Worm (Caenorhabditis elegans): ENCODE results near the gene ceh-92.

DNA sequence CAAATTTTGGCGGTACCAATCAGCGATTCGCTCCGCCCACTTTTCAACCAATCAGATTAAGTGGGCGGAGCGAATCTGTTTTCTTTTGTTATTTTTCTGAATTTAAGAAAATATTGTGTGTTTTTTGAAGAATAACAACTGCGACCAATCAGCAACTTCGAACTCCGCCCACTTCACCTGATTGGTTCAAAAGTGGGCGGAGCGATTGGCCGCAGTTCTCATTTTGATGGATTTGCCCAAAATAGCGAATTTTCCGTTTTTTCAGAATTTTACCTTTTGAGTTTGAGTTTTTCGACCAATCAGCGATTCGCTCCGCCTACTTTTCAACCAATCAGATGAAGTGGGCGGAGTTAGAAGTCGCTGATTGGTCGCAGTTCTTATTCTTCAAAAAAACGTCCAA is 7.9 kb downstream of the ceh-92 start:
- TF ChIP-seq nhr-23 (tag; optimal IDR thresholded peaks at IDR 0.05) (no peak), ztf-11 (tag; optimal IDR thresholded peaks at IDR 0.05) (no peak), mdl-1 (tag; optimal IDR thresholded peaks at IDR 0.05) (no peak), R02D3.7 (tag; optimal IDR thresholded peaks at IDR 0.05) (no peak), nhr-129 (tag; optimal IDR thresholded peaks at IDR 0.05) (no peak), unc-55 (GFP tag; optimal IDR thresholded peaks at IDR 0.05) (no peak), lin-11 (tag; optimal IDR thresholded peaks at IDR 0.05) (no peak), snpc-4 (tag; optimal IDR thresholded peaks at IDR 0.05) (no peak), zag-1 (tag; optimal IDR thresholded peaks at IDR 0.05) (no peak), skn-1 (tag; optimal IDR thresholded peaks at IDR 0.05) (no peak), nhr-11 (tag; optimal IDR thresholded peaks at IDR 0.05) (no peak), nhr-77 (tag; optimal IDR thresholded peaks at IDR 0.05) (no peak), unc-39 (tag; optimal IDR thresholded peaks at IDR 0.05) (no peak)

Data from whole organism, L2 larva.